Worm (Caenorhabditis elegans) whole organism, L1 larva: ENCODE results near the gene mboa-3.
A peak's percentile ranks its signal among the peaks of the same experiment; 100 is the strongest.

Source experiments
- C04F5.9 ChIP-seq: sonication (generic microtip); optimal IDR thresholded peaks from 2 replicates; lab custom pipeline; 2016; ENCODE audit warnings: missing genetic modification characterization, missing compliant biosample characterization
- F16B12.6 ChIP-seq: fragments of 150-350 bp; optimal IDR thresholded peaks from 2 replicates; lab custom pipeline; 2014; ENCODE audit warnings: missing biosample characterization, missing genetic modification characterization
- alr-1 ChIP-seq: fragments of 200-800 bp; sonication (Bioruptor generic); optimal IDR thresholded peaks from 2 replicates; lab custom pipeline; 2018; ENCODE audit warnings: borderline replicate concordance, mild to moderate bottlenecking, missing genetic modification characterization, missing compliant biosample characterization
- blmp-1 ChIP-seq: fragments of 150-350 bp; optimal IDR thresholded peaks from 2 replicates; lab custom pipeline; 2014; ENCODE audit warnings: missing biosample characterization, missing genetic modification characterization
- ceh-63 ChIP-seq: fragments of 200-800 bp; sonication (Bioruptor generic); optimal IDR thresholded peaks from 2 replicates; lab custom pipeline; 2018; ENCODE audit warnings: mild to moderate bottlenecking, missing genetic modification characterization, missing compliant biosample characterization
- ceh-8 ChIP-seq: fragments of 200-800 bp; sonication (Bioruptor generic); optimal IDR thresholded peaks from 2 replicates; lab custom pipeline; 2018; ENCODE audit warnings: mild to moderate bottlenecking, missing genetic modification characterization, moderate library complexity, missing compliant biosample characterization
- ceh-88 ChIP-seq: fragments of 200-800 bp; sonication (Bioruptor generic); IDR thresholded peaks from 2 replicates; pipeline ENCODE4 v1.3.6; 2022; ENCODE audit warnings: missing genetic modification characterization, missing compliant biosample characterization
- ceh-90 ChIP-seq: sonication (generic microtip); optimal IDR thresholded peaks from 2 replicates; lab custom pipeline; 2016; ENCODE audit warnings: missing genetic modification characterization, missing compliant biosample characterization
- dpl-1 ChIP-seq, 3 experiments: fragments of 150-350 bp in 2 of 3; sonication (generic microtip) in 1 of 3; optimal IDR thresholded peaks; 2 replicates each; lab custom pipeline; 2014 to 2017; ENCODE audit warnings: missing biosample characterization in 3 of 3, missing genetic modification characterization in 3 of 3, missing genetic modification reagents in 3 of 3
- dsc-1 ChIP-seq: sonication (generic microtip); optimal IDR thresholded peaks from 2 replicates; lab custom pipeline; 2016; ENCODE audit warnings: mild to moderate bottlenecking, missing genetic modification characterization, missing compliant biosample characterization
- efl-1 ChIP-seq, 4 experiments: fragments of 150-350 bp; optimal IDR thresholded peaks in 3 of 4; peaks in 1 of 4; 1 replicate in 1 of 4; 2 replicates in 3 of 4; lab custom pipeline; 2014; ENCODE audit warnings: missing biosample characterization in 2 of 4, missing genetic modification characterization in 2 of 4, missing genetic modification reagents in 2 of 4
- efl-3 ChIP-seq: fragments of 200-800 bp; sonication (Bioruptor generic); optimal IDR thresholded peaks from 2 replicates; lab custom pipeline; 2018; ENCODE audit warnings: mild to moderate bottlenecking, missing genetic modification characterization, missing compliant biosample characterization
- ets-5 ChIP-seq: fragments of 200-800 bp; sonication (Bioruptor generic); IDR thresholded peaks from 2 replicates; pipeline ENCODE4 v1.3.6; 2022; ENCODE audit warnings: missing genetic modification characterization, missing compliant biosample characterization
- fkh-4 ChIP-seq: sonication (generic microtip); optimal IDR thresholded peaks from 2 replicates; lab custom pipeline; 2016; ENCODE audit warnings: missing compliant biosample characterization, missing genetic modification characterization, borderline replicate concordance
- grh-1 ChIP-seq: fragments of 200-800 bp; sonication (Bioruptor generic); IDR thresholded peaks from 2 replicates; pipeline ENCODE4 v1.3.6; 2022; ENCODE audit warnings: missing genetic modification reagents, missing genetic modification characterization, missing compliant biosample characterization
- hlh-17 ChIP-seq: fragments of 200-800 bp; sonication (Bioruptor generic); optimal IDR thresholded peaks from 2 replicates; lab custom pipeline; 2018; ENCODE audit warnings: missing genetic modification characterization, mild to moderate bottlenecking, missing compliant biosample characterization, moderate library complexity, borderline replicate concordance
- hlh-4 ChIP-seq: sonication (generic microtip); optimal IDR thresholded peaks from 2 replicates; lab custom pipeline; 2016; ENCODE audit warnings: mild to moderate bottlenecking, missing genetic modification characterization, missing compliant biosample characterization
- isw-1 ChIP-seq: fragments of 200-800 bp; sonication (Bioruptor generic); IDR thresholded peaks from 2 replicates; pipeline ENCODE4 v1.3.6; 2022; ENCODE audit warnings: missing genetic modification characterization, missing compliant biosample characterization
- jun-1 ChIP-seq: fragments of 150-350 bp; optimal IDR thresholded peaks from 2 replicates; lab custom pipeline; 2014; ENCODE audit warnings: missing biosample characterization, missing genetic modification reagents, missing genetic modification characterization
- lin-14 ChIP-seq: fragments of 200-800 bp; sonication (Bioruptor generic); optimal IDR thresholded peaks from 2 replicates; lab custom pipeline; 2018; ENCODE audit warnings: mild to moderate bottlenecking, missing genetic modification characterization, moderate library complexity, missing compliant biosample characterization
- lin-15B ChIP-seq: fragments of 150-350 bp; sonication (generic microtip); optimal IDR thresholded peaks from 3 replicates; lab custom pipeline; 2014; ENCODE audit warnings: missing biosample characterization, missing genetic modification characterization
- lin-35 ChIP-seq, 2 experiments: fragments of 150-350 bp; optimal IDR thresholded peaks; 2 replicates each; lab custom pipeline; 2014; ENCODE audit warnings: missing biosample characterization in 2 of 2, missing genetic modification characterization in 2 of 2, missing genetic modification reagents in 2 of 2
- lin-39 ChIP-seq: fragments of 150-350 bp; optimal IDR thresholded peaks from 2 replicates; lab custom pipeline; 2014; ENCODE audit warnings: missing biosample characterization, missing genetic modification reagents, missing genetic modification characterization
- lsy-2 ChIP-seq, 2 experiments: fragments of 150-350 bp; optimal IDR thresholded peaks; 2 replicates each; lab custom pipeline; 2014; ENCODE audit warnings: missing biosample characterization in 2 of 2, missing genetic modification characterization in 2 of 2
- mab-9 ChIP-seq: fragments of 200-800 bp; sonication (Bioruptor generic); IDR thresholded peaks from 2 replicates; pipeline ENCODE4 v1.3.6; 2022; ENCODE audit warnings: missing genetic modification reagents, missing genetic modification characterization, missing compliant biosample characterization
- mep-1 ChIP-seq: fragments of 150-350 bp; optimal IDR thresholded peaks from 2 replicates; lab custom pipeline; 2014; ENCODE audit warnings: missing biosample characterization, missing genetic modification characterization
- nhr-11 ChIP-seq: fragments of 150-350 bp; optimal IDR thresholded peaks from 2 replicates; lab custom pipeline; 2014; ENCODE audit warnings: missing biosample characterization, missing genetic modification characterization
- nhr-12 ChIP-seq: sonication (generic microtip); optimal IDR thresholded peaks from 2 replicates; lab custom pipeline; 2017; ENCODE audit warnings: missing biosample characterization, missing genetic modification characterization
- nhr-20 ChIP-seq: sonication (generic microtip); optimal IDR thresholded peaks from 2 replicates; lab custom pipeline; 2016; ENCODE audit warnings: mild to moderate bottlenecking, missing genetic modification characterization, missing compliant biosample characterization
- nhr-47 ChIP-seq: sonication (generic microtip); optimal IDR thresholded peaks from 2 replicates; lab custom pipeline; 2016; ENCODE audit warnings: mild to moderate bottlenecking, missing genetic modification characterization, moderate library complexity, missing compliant biosample characterization
- nhr-71 ChIP-seq: sonication (generic microtip); optimal IDR thresholded peaks from 2 replicates; lab custom pipeline; 2016; ENCODE audit warnings: mild to moderate bottlenecking, missing genetic modification characterization, moderate library complexity, missing compliant biosample characterization
- nhr-76 ChIP-seq: sonication (generic microtip); optimal IDR thresholded peaks from 2 replicates; lab custom pipeline; 2017; ENCODE audit warnings: missing biosample characterization, missing genetic modification characterization
- nhr-77 ChIP-seq: fragments of 150-350 bp; optimal IDR thresholded peaks from 2 replicates; lab custom pipeline; 2014; ENCODE audit warnings: missing biosample characterization, missing genetic modification characterization
- pag-3 ChIP-seq: sonication (generic microtip); optimal IDR thresholded peaks from 2 replicates; lab custom pipeline; 2017; ENCODE audit warnings: missing genetic modification characterization, mild to moderate bottlenecking, missing compliant biosample characterization, antibody characterized with exemption, borderline replicate concordance; ENCODE audit not compliant: insufficient read depth
- pax-3 ChIP-seq: fragments of 200-800 bp; sonication (Bioruptor generic); optimal IDR thresholded peaks from 2 replicates; lab custom pipeline; 2018; ENCODE audit warnings: mild to moderate bottlenecking, missing genetic modification characterization, moderate library complexity, missing compliant biosample characterization
- pqm-1 ChIP-seq: sonication (generic microtip); optimal IDR thresholded peaks from 3 replicates; lab custom pipeline; 2017; ENCODE audit warnings: missing biosample characterization, missing genetic modification characterization
- rnt-1 ChIP-seq: sonication (generic microtip); optimal IDR thresholded peaks from 2 replicates; lab custom pipeline; 2016; ENCODE audit warnings: mild to moderate bottlenecking, missing genetic modification characterization, moderate library complexity, missing compliant biosample characterization
- snpc-4 ChIP-seq: fragments of 150-350 bp; optimal IDR thresholded peaks from 2 replicates; lab custom pipeline; 2014; ENCODE audit warnings: missing biosample characterization, missing genetic modification characterization
- snu-23 ChIP-seq: sonication (generic microtip); optimal IDR thresholded peaks from 2 replicates; lab custom pipeline; 2016; ENCODE audit warnings: missing genetic modification characterization, missing compliant biosample characterization
- sox-4 ChIP-seq: sonication (generic microtip); optimal IDR thresholded peaks from 2 replicates; lab custom pipeline; 2016; ENCODE audit warnings: missing genetic modification characterization, missing compliant biosample characterization
- swsn-7 ChIP-seq: sonication (generic microtip); optimal IDR thresholded peaks from 2 replicates; lab custom pipeline; 2016; ENCODE audit warnings: missing genetic modification characterization, missing compliant biosample characterization
- tlp-1 ChIP-seq: fragments of 150-350 bp; optimal IDR thresholded peaks from 2 replicates; lab custom pipeline; 2014; ENCODE audit warnings: missing biosample characterization, missing genetic modification characterization
- unc-62 ChIP-seq: fragments of 150-350 bp; optimal IDR thresholded peaks from 2 replicates; lab custom pipeline; 2014; ENCODE audit warnings: missing biosample characterization, missing genetic modification reagents, missing genetic modification characterization
- xbp-1 ChIP-seq: sonication (generic microtip); optimal IDR thresholded peaks from 2 replicates; lab custom pipeline; 2016; ENCODE audit warnings: missing genetic modification characterization, missing compliant biosample characterization
- zag-1 ChIP-seq: fragments of 150-350 bp; optimal IDR thresholded peaks from 2 replicates; lab custom pipeline; 2014; ENCODE audit warnings: missing biosample characterization, missing genetic modification characterization

Gene mboa-3

ce11 chrX:5509114-5509877 lies 13.3 kb downstream of the mboa-3 start:
- TF ChIP-seq alr-1 (tag; lab: Kevin White, UChicago) = no peak
- no peak for TF ChIP-seq nhr-77 (tag; lab: Kevin White, UChicago)
- no peak for TF ChIP-seq blmp-1 (tag; lab: Kevin White, UChicago)
- no peak for TF ChIP-seq hlh-17
- TF ChIP-seq lin-14 = peak; percentile 43
- no peak for TF ChIP-seq pag-3 (tag; lab: Kevin White, UChicago)
- TF ChIP-seq ceh-8 = no peak
- TF ChIP-seq hlh-4 (tag; lab: Kevin White, UChicago) = no peak
- no peak for TF ChIP-seq grh-1 (GFP tag; lab: Robert Waterston, UW)
- no peak for TF ChIP-seq lin-39
- TF ChIP-seq mab-9 (GFP tag; lab: Robert Waterston, UW) = no peak
- no peak for TF ChIP-seq ets-5 (GFP tag; lab: Robert Waterston, UW)
- TF ChIP-seq lsy-2 (tag; optimal IDR thresholded peaks at IDR 0.05; lab: Kevin White, UChicago) = no peak
- TF ChIP-seq rnt-1 (tag; lab: Kevin White, UChicago) = peak; percentile 24
- TF ChIP-seq tlp-1 = no peak
- peak; percentile 17 for TF ChIP-seq nhr-71 (tag; lab: Kevin White, UChicago)
- no peak for TF ChIP-seq snpc-4 (tag; lab: Kevin White, UChicago)
- no peak for TF ChIP-seq xbp-1 (tag; lab: Kevin White, UChicago)

- no peak for TF ChIP-seq pqm-1 (tag; lab: Kevin White, UChicago)
- TF ChIP-seq mab-9 (GFP tag; lab: Robert Waterston, UW) = no peak
- TF ChIP-seq swsn-7 (tag; lab: Kevin White, UChicago) = no peak
- TF ChIP-seq sox-4 (tag; lab: Kevin White, UChicago) = no peak
- TF ChIP-seq dpl-1 (GFP tag; optimal IDR thresholded peaks at IDR 0.05; lab: Kevin White, UChicago) = no peak
- no peak for TF ChIP-seq ceh-8
- TF ChIP-seq jun-1 (tag; lab: Kevin White, UChicago) = no peak
- TF ChIP-seq efl-1 (optimal IDR thresholded peaks at IDR 0.05; lab: Kevin White, UChicago) = no peak
- TF ChIP-seq efl-1 (GFP tag; optimal IDR thresholded peaks at IDR 0.05 in 1 of 2; lab: Kevin White, UChicago) = no peak
- TF ChIP-seq snu-23 (GFP tag; lab: Kevin White, UChicago) = no peak
- TF ChIP-seq lin-35 (GFP tag; optimal IDR thresholded peaks at IDR 0.05; lab: Kevin White, UChicago) = no peak
- no peak for TF ChIP-seq rnt-1 (tag; lab: Kevin White, UChicago)
- TF ChIP-seq F16B12.6 (tag; lab: Kevin White, UChicago) = no peak
- no peak for TF ChIP-seq lin-39
- no peak for TF ChIP-seq nhr-76
Observed at ce11 chrX:5507926-5508325, 14.7 kb downstream of the mboa-3 start.

ce11 chrX:5506432-5506977 lies 16.1 kb downstream of the mboa-3 start:
- peak; percentile 46 for TF ChIP-seq lin-14
- peak; percentile 18 for TF ChIP-seq snu-23 (GFP tag; lab: Kevin White, UChicago)
- TF ChIP-seq ceh-88 (GFP tag; lab: Robert Waterston, UW) = no peak
- TF ChIP-seq nhr-47 (tag; lab: Kevin White, UChicago) = no peak
- no peak for TF ChIP-seq nhr-11 (tag; lab: Kevin White, UChicago)
- TF ChIP-seq isw-1 (GFP tag; lab: Robert Waterston, UW) = no peak
- peak; percentile 33 for TF ChIP-seq nhr-71 (tag; lab: Kevin White, UChicago)
- no peak for TF ChIP-seq xbp-1 (tag; lab: Kevin White, UChicago)
- TF ChIP-seq lin-15B (tag; lab: Kevin White, UChicago) = no peak
- TF ChIP-seq C04F5.9 (tag; lab: Kevin White, UChicago) = no peak
- peak; percentile 34 for TF ChIP-seq rnt-1 (tag; lab: Kevin White, UChicago)
- no peak for TF ChIP-seq jun-1 (tag; lab: Kevin White, UChicago)
- no peak for TF ChIP-seq pqm-1 (tag; lab: Kevin White, UChicago)
- no peak for TF ChIP-seq nhr-76
- no peak for TF ChIP-seq hlh-17
- TF ChIP-seq ceh-63 = no peak
- no peak for TF ChIP-seq mep-1 (tag; lab: Kevin White, UChicago)
- peak; percentile 36 for TF ChIP-seq fkh-4 (tag; lab: Kevin White, UChicago)
- no peak for TF ChIP-seq ceh-90 (tag; lab: Kevin White, UChicago)
- no peak for TF ChIP-seq sox-4 (tag; lab: Kevin White, UChicago)
- no peak for TF ChIP-seq pax-3 (tag; lab: Kevin White, UChicago)
- no peak for TF ChIP-seq nhr-12 (tag; lab: Kevin White, UChicago)
- TF ChIP-seq nhr-20 (tag; lab: Kevin White, UChicago) = no peak
- TF ChIP-seq dsc-1 (tag; lab: Kevin White, UChicago) = peak; percentile 92
- no peak for TF ChIP-seq unc-62 (GFP tag; lab: Kevin White, UChicago)
- TF ChIP-seq zag-1 (tag; lab: Kevin White, UChicago) = no peak
- TF ChIP-seq efl-3 (GFP tag; lab: Kevin White, UChicago) = no peak
